Worm (Caenorhabditis elegans) whole organism, L3 larva: ENCODE data around the gene cest-28.

Experiments used
- R02D3.7 ChIP-seq: fragments of 150-350 bp; optimal IDR thresholded peaks from 2 replicates; lab custom pipeline; 2014; ENCODE audit warnings: missing biosample characterization, missing genetic modification characterization
- ZK546.5 ChIP-seq: sonication (generic microtip); optimal IDR thresholded peaks from 2 replicates; lab custom pipeline; 2017; ENCODE audit warnings: missing biosample characterization, missing genetic modification characterization
- aly-2 ChIP-seq: fragments of 150-350 bp; optimal IDR thresholded peaks from 2 replicates; lab custom pipeline; 2014; ENCODE audit warnings: missing biosample characterization, missing genetic modification characterization
- ama-1 ChIP-seq: fragments of 150-350 bp; optimal IDR thresholded peaks from 2 replicates; lab custom pipeline; 2018
- ceh-28 ChIP-seq: fragments of 150-350 bp; optimal IDR thresholded peaks from 2 replicates; lab custom pipeline; 2014; ENCODE audit warnings: missing biosample characterization, missing genetic modification reagents, missing genetic modification characterization
- ceh-9 ChIP-seq: sonication (generic microtip); optimal IDR thresholded peaks from 2 replicates; lab custom pipeline; 2018; ENCODE audit warnings: missing biosample characterization, missing genetic modification characterization
- egl-27 ChIP-seq: sonication (generic microtip); optimal IDR thresholded peaks from 4 replicates; lab custom pipeline; 2017; ENCODE audit warnings: missing biosample characterization, missing genetic modification reagents, missing genetic modification characterization
- egl-5 ChIP-seq: fragments of 150-350 bp; optimal IDR thresholded peaks from 2 replicates; lab custom pipeline; 2017; ENCODE audit warnings: missing biosample characterization, missing genetic modification reagents, missing genetic modification characterization, inconsistent platforms
- elt-1 ChIP-seq: fragments of 150-350 bp; optimal IDR thresholded peaks from 2 replicates; lab custom pipeline; 2014; ENCODE audit warnings: missing biosample characterization, missing genetic modification characterization
- elt-2 ChIP-seq: sonication (generic microtip); optimal IDR thresholded peaks from 2 replicates; lab custom pipeline; 2016; ENCODE audit warnings: missing genetic modification reagents, mild to moderate bottlenecking, missing genetic modification characterization, missing compliant biosample characterization
- fkh-2 ChIP-seq: fragments of 150-350 bp; optimal IDR thresholded peaks from 2 replicates; lab custom pipeline; 2014; ENCODE audit warnings: missing biosample characterization, missing genetic modification reagents, missing genetic modification characterization
- jun-1 ChIP-seq: fragments of 150-350 bp; optimal IDR thresholded peaks from 2 replicates; lab custom pipeline; 2014; ENCODE audit warnings: missing biosample characterization, missing genetic modification reagents, missing genetic modification characterization
- lsy-12 ChIP-seq: sonication (generic microtip); optimal IDR thresholded peaks from 2 replicates; lab custom pipeline; 2016; ENCODE audit warnings: mild to moderate bottlenecking, missing genetic modification characterization, missing compliant biosample characterization
- mdl-1 ChIP-seq: fragments of 150-350 bp; optimal IDR thresholded peaks from 2 replicates; lab custom pipeline; 2014; ENCODE audit warnings: missing biosample characterization, missing genetic modification characterization
- mml-1 ChIP-seq: fragments of 150-350 bp; sonication (generic microtip); optimal IDR thresholded peaks from 3 replicates; lab custom pipeline; 2014; ENCODE audit warnings: missing biosample characterization, missing genetic modification characterization
- nfya-1 ChIP-seq: sonication (generic microtip); optimal IDR thresholded peaks from 2 replicates; lab custom pipeline; 2017; ENCODE audit warnings: missing genetic modification characterization, mild to moderate bottlenecking, missing compliant biosample characterization, antibody characterized with exemption, moderate library complexity; ENCODE audit not compliant: insufficient read depth
- nhr-11 ChIP-seq: fragments of 150-350 bp; optimal IDR thresholded peaks from 2 replicates; lab custom pipeline; 2014; ENCODE audit warnings: missing biosample characterization, missing genetic modification characterization
- nhr-12 ChIP-seq: fragments of 150-350 bp; optimal IDR thresholded peaks from 2 replicates; lab custom pipeline; 2014; ENCODE audit warnings: missing biosample characterization, missing genetic modification characterization
- nhr-23 ChIP-seq: fragments of 150-350 bp; optimal IDR thresholded peaks from 2 replicates; lab custom pipeline; 2014; ENCODE audit warnings: missing biosample characterization, missing genetic modification reagents, missing genetic modification characterization
- nhr-237 ChIP-seq: fragments of 150-350 bp; optimal IDR thresholded peaks from 2 replicates; lab custom pipeline; 2014; ENCODE audit warnings: missing biosample characterization, missing genetic modification characterization
- nhr-25 ChIP-seq: sonication (generic microtip); optimal IDR thresholded peaks from 2 replicates; lab custom pipeline; 2017; ENCODE audit warnings: missing biosample characterization, missing genetic modification characterization
- nhr-28 ChIP-seq: fragments of 150-350 bp; optimal IDR thresholded peaks from 2 replicates; lab custom pipeline; 2014; ENCODE audit warnings: missing biosample characterization, missing genetic modification characterization
- nhr-43 ChIP-seq: sonication (generic microtip); optimal IDR thresholded peaks from 2 replicates; lab custom pipeline; 2016; ENCODE audit warnings: mild to moderate bottlenecking, missing genetic modification characterization, missing compliant biosample characterization; ENCODE audit not compliant: poor library complexity, severe bottlenecking
- nhr-67 ChIP-seq: fragments of 150-350 bp; optimal IDR thresholded peaks from 2 replicates; lab custom pipeline; 2014; ENCODE audit warnings: missing biosample characterization, missing genetic modification characterization
- nhr-76 ChIP-seq: fragments of 150-350 bp; sonication (generic microtip); optimal IDR thresholded peaks from 5 replicates; lab custom pipeline; 2014; ENCODE audit warnings: missing biosample characterization, missing genetic modification characterization
- nhr-77 ChIP-seq: fragments of 150-350 bp; optimal IDR thresholded peaks from 2 replicates; lab custom pipeline; 2014; ENCODE audit warnings: missing biosample characterization, missing genetic modification characterization
- pha-4 ChIP-seq: fragments of 150-350 bp; optimal IDR thresholded peaks from 2 replicates; lab custom pipeline; 2014; ENCODE audit warnings: missing biosample characterization, missing genetic modification reagents, missing genetic modification characterization
- pqm-1 ChIP-seq: fragments of 150-350 bp; optimal IDR thresholded peaks from 2 replicates; lab custom pipeline; 2017; ENCODE audit warnings: missing biosample characterization, missing genetic modification characterization, inconsistent platforms
- sea-2 ChIP-seq: fragments of 150-350 bp; sonication (generic microtip); optimal IDR thresholded peaks from 4 replicates; lab custom pipeline; 2014; ENCODE audit warnings: missing biosample characterization, missing genetic modification reagents, missing genetic modification characterization
- skn-1 ChIP-seq: fragments of 150-350 bp; optimal IDR thresholded peaks from 2 replicates; lab custom pipeline; 2014; ENCODE audit warnings: missing biosample characterization, missing genetic modification characterization
- snpc-4 ChIP-seq: fragments of 150-350 bp; optimal IDR thresholded peaks from 2 replicates; lab custom pipeline; 2014; ENCODE audit warnings: missing biosample characterization, missing genetic modification characterization
- unc-39 ChIP-seq: sonication (generic microtip); optimal IDR thresholded peaks from 4 replicates; lab custom pipeline; 2017; ENCODE audit warnings: missing biosample characterization, missing genetic modification characterization

Gene cest-28

ce11 chrV:6690075-6690474 is 20.5 kb downstream of the cest-28 start:
- no peak for TF ChIP-seq ceh-9 (tag; lab: Kevin White, UChicago)
- peak; percentile 62 for TF ChIP-seq nhr-25 (tag; lab: Kevin White, UChicago)
- TF ChIP-seq, all 47 proteins: peak for 1

- TF ChIP-seq unc-39 (tag; lab: Kevin White, UChicago), result no peak
- no peak for TF ChIP-seq nhr-77
- no peak for TF ChIP-seq snpc-4 (tag; lab: Kevin White, UChicago)
- TF ChIP-seq elt-2 (tag; lab: Kevin White, UChicago), result peak; percentile 53
- TF ChIP-seq nhr-11 (tag; lab: Kevin White, UChicago), result no peak
- no peak for TF ChIP-seq R02D3.7 (tag; lab: Kevin White, UChicago)
- TF ChIP-seq ama-1, result peak; percentile 8
- no peak for TF ChIP-seq nhr-12 (tag; lab: Kevin White, UChicago)
- TF ChIP-seq nhr-76 (tag; lab: Kevin White, UChicago), result no peak
- no peak for TF ChIP-seq mml-1 (tag; lab: Kevin White, UChicago)
- TF ChIP-seq skn-1 (tag; lab: Kevin White, UChicago), result no peak
- no peak for TF ChIP-seq nhr-67
- TF ChIP-seq nfya-1 (tag; lab: Kevin White, UChicago), result no peak
- TF ChIP-seq mdl-1, result no peak
- no peak for TF ChIP-seq egl-5 (tag; lab: Kevin White, UChicago)
- TF ChIP-seq jun-1 (tag; lab: Kevin White, UChicago), result no peak
- TF ChIP-seq pha-4 (tag; lab: Kevin White, UChicago), result peak; percentile 37
- no peak for TF ChIP-seq ceh-9 (tag; lab: Kevin White, UChicago)
- TF ChIP-seq pqm-1, result peak; percentile 84
- TF ChIP-seq fkh-2, result no peak
- TF ChIP-seq nhr-25 (tag; lab: Kevin White, UChicago), result no peak
These were observed 22.3 kb downstream of the cest-28 start, which contains the start of gene mtl-1 for ce11 chrV:6691813-6692351. Gene mtl-1 (minus strand): TSS chrV:6691863.

- TF ChIP-seq nhr-67, result no peak
- TF ChIP-seq nhr-25 (tag; lab: Kevin White, UChicago), result no peak
- no peak for TF ChIP-seq pqm-1
- no peak for TF ChIP-seq pha-4 (tag; lab: Kevin White, UChicago)
- no peak for TF ChIP-seq nhr-237 (tag; lab: Kevin White, UChicago)
- no peak for TF ChIP-seq elt-2 (tag; lab: Kevin White, UChicago)
- no peak for TF ChIP-seq lsy-12 (tag; lab: Kevin White, UChicago)
- TF ChIP-seq ceh-28 (tag; lab: Kevin White, UChicago), result no peak
- no peak for TF ChIP-seq nhr-23 (tag; lab: Kevin White, UChicago)
- no peak for TF ChIP-seq aly-2 (tag; lab: Kevin White, UChicago)
These were observed 25.0 kb downstream of the cest-28 start, which contains the start of gene W02F12.8 for ce11 chrV:6694668-6695067. Gene W02F12.8 (minus strand): TSS chrV:6694768.

- TF ChIP-seq nhr-43 (tag; lab: Kevin White, UChicago) (no peak), ceh-28 (tag; lab: Kevin White, UChicago) (no peak), elt-2 (tag; lab: Kevin White, UChicago) (no peak), R02D3.7 (tag; lab: Kevin White, UChicago) (no peak), egl-27 (tag; lab: Kevin White, UChicago) (no peak), nhr-23 (tag; lab: Kevin White, UChicago) (no peak), egl-5 (tag; lab: Kevin White, UChicago) (no peak), ZK546.5 (tag; lab: Kevin White, UChicago) (no peak), nhr-28 (tag; lab: Kevin White, UChicago) (no peak), nfya-1 (tag; lab: Kevin White, UChicago) (no peak), elt-1 (tag; lab: Kevin White, UChicago) (no peak)
These were observed 27.9 kb downstream of the cest-28 start, which contains the start of gene W02F12.2 for ce11 chrV:6697552-6697951. Gene W02F12.2 (minus strand): TSS chrV:6697652.

- peak; percentile 31 for TF ChIP-seq nhr-43 (tag; lab: Kevin White, UChicago)
- no peak for TF ChIP-seq nhr-237 (tag; lab: Kevin White, UChicago)
- peak; percentile 1 for TF ChIP-seq nhr-25 (tag; lab: Kevin White, UChicago)
- TF ChIP-seq sea-2 (GFP tag; lab: Kevin White, UChicago), result no peak
- TF ChIP-seq, all 47 proteins: peak for 2
These were observed 29.4 kb downstream of the cest-28 start for ce11 chrV:6699021-6699420.
